Worm (Caenorhabditis elegans): ENCODE results near the gene C09G4.4.
A peak's percentile ranks its signal among the peaks of the same experiment; 100 is the strongest.

The C09G4.4 gene

DNA sequence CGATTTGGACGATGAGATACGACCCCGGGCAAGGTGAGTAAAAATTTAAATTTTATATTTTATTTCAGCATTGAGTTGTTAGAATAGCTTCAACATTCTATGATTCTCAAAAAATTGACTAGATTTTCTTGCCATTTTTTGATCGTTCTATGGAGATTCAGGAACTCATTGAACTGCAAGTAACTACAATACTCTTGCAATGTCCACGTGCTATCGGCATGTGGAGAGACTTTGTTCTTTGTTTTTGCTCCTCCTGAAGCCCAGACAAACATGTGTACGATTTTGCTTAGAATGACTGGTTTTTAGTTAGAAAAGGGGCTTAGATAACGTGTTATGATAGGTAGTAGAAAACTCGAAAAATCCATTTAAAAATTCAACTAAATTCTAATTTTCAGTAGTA lies 23.2 kb downstream of the C09G4.4 start:
- peak; percentile 5 for TF ChIP-seq tbx-2 (tag; optimal IDR thresholded peaks at IDR 0.05)
- TF ChIP-seq nhr-85 (tag) = no peak
- TF ChIP-seq nhr-19 (GFP tag; conservative IDR thresholded peaks at IDR 0.05) = peak; percentile 25; the same call in 1 of the 2 replicates
- no peak for TF ChIP-seq mdl-1 (tag; optimal IDR thresholded peaks at IDR 0.05)
- peak in 1 of 6 experiments; percentile 16 for TF ChIP-seq elt-3 (tag; optimal IDR thresholded peaks at IDR 0.05)
- TF ChIP-seq nhr-20 (tag; optimal IDR thresholded peaks at IDR 0.05) = peak; percentile 37
- peak; percentile 24 for TF ChIP-seq nhr-71 (tag; optimal IDR thresholded peaks at IDR 0.05)
- peak; percentile 10 for TF ChIP-seq nhr-47 (tag; optimal IDR thresholded peaks at IDR 0.05)
- peak in 1 of 2 experiments; percentile 1 for TF ChIP-seq lsy-2 (tag; optimal IDR thresholded peaks at IDR 0.05)
- TF ChIP-seq blmp-1 (tag; optimal IDR thresholded peaks at IDR 0.05) = no peak

DNA sequence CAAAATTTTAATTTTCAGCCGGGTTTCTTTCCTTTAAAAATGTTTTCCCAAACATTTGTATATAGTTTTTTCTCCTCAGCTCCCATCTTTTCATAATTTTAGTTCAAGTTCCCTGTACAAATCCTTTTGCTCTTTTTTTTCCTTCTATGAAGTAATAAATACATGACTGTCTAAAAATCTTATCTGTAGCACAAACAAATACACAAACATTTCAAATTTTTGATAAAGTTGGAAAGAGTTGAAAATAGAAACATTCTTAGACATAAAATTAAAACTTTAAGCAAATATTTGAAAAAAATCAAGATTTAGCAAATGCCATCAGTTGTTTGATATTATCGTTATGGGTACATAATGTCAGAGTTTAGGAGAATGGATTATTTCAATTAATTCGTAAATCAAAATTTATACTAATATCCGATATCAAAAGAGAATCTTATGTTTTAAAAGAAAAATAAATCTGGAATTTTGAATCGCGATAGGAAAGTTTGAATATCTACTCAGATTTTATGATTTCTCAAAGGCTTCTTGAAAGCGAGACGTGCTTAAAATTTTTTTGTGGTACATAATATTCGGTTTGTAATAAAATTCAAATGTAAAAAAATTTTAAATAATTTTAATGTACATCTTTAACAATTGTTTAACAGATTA lies 25.4 kb downstream of the C09G4.4 start:
- no peak for TF ChIP-seq nhr-28 (tag; optimal IDR thresholded peaks at IDR 0.05)
- no peak for TF ChIP-seq ceh-63 (GFP tag; optimal IDR thresholded peaks at IDR 0.05)
- TF ChIP-seq elt-2 (tag; optimal IDR thresholded peaks at IDR 0.05) = peak; percentile 27
- TF ChIP-seq nhr-90 (tag; optimal IDR thresholded peaks at IDR 0.05; ENCODE audit: poor library complexity) = peak; percentile 29
- peak; percentile 1 for TF ChIP-seq nhr-20 (tag; optimal IDR thresholded peaks at IDR 0.05)
- no peak for TF ChIP-seq vab-15 (tag; optimal IDR thresholded peaks at IDR 0.05)
- TF ChIP-seq lir-3 (tag; optimal IDR thresholded peaks at IDR 0.05; ENCODE audit: poor library complexity) = no peak
- no peak for TF ChIP-seq dpl-1 (GFP tag; optimal IDR thresholded peaks at IDR 0.05)
- TF ChIP-seq hlh-17 (GFP tag; optimal IDR thresholded peaks at IDR 0.05; ENCODE audit: borderline replicate concordance) = no peak

DNA sequence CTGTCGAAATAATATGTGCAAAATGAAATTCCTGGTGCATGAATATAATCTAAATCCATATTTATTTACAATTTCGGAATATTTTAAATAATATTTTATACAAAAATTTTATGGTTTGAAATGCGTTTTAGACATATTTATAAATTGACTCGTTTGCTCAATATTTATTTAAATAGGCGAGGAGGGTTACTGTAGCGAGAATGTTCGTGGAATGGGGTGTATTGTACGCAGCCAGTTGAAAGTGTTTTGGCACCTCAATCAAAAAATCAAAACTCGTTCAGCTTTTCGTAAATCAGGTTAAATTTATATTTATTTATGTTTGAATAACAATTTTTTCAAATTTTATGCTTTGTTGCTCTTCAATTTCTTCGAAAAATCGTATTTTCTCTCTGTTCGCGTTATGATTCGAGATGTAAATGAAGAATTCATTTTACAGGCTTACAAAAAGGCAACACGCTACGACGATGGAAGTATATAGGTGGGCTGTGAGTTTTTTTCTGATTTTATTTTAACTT lies 25.9 kb downstream of the C09G4.4 start, which contains the start of gene hyl-1:
Gene hyl-1, plus strand, starts transcription at position 465 of the 515 bp plus-strand sequence.
- TF ChIP-seq nhr-77 (tag; optimal IDR thresholded peaks at IDR 0.05) (no peak), hlh-4 (tag; optimal IDR thresholded peaks at IDR 0.05) (no peak), hpl-2 (GFP tag; optimal IDR thresholded peaks at IDR 0.05) (no peak)

DNA sequence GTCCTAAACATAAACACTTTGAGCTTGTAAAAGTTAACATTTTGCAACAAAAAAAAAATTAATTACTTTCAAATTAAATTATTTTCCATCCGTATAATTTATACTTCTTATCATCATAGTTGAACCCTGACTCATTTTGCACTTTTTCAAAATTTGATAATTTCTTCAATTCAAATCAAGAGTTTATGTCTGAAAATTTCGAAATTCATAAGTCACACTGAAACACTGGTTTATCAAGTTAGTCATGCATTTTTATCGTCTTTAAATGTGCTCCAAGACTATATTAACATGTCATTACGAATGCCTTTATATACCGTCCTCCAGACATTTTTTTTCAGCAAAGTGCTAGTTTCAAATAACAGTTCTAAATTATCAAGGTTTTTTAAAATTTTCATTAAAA lies 26.9 kb downstream of the C09G4.4 start:
- TF ChIP-seq elt-2 (tag; optimal IDR thresholded peaks at IDR 0.05) (peak; percentile 38), irx-1 (tag; optimal IDR thresholded peaks at IDR 0.05) (no peak)

DNA sequence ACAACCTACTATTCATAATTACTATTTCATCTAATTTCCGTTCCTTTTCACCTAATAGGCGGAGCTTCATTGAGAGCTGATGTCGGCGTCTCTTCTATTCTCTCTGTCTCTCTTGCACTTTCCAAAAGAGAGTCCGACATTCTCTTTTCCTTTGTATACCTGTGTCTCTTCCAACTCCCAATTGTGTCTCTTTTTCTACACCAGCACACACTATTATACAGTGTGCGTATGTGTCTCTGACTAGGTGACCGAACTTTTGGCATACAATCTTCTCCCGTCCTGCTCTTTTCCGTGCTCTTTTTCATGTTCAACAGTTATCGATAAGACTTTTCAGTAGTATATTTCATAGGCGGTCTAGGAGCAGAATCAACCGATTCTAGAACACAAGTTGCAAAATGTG lies 27.5 kb downstream of the C09G4.4 start:
- peak; percentile 33 for TF ChIP-seq elt-2 (tag; optimal IDR thresholded peaks at IDR 0.05)
- TF ChIP-seq lin-14 (GFP tag; optimal IDR thresholded peaks at IDR 0.05) = peak; percentile 35
- TF ChIP-seq ceh-8 (GFP tag; optimal IDR thresholded peaks at IDR 0.05) = no peak
- peak; percentile 5 for TF ChIP-seq nhr-20 (tag; optimal IDR thresholded peaks at IDR 0.05)
- TF ChIP-seq vab-15 (tag; optimal IDR thresholded peaks at IDR 0.05) = no peak

DNA sequence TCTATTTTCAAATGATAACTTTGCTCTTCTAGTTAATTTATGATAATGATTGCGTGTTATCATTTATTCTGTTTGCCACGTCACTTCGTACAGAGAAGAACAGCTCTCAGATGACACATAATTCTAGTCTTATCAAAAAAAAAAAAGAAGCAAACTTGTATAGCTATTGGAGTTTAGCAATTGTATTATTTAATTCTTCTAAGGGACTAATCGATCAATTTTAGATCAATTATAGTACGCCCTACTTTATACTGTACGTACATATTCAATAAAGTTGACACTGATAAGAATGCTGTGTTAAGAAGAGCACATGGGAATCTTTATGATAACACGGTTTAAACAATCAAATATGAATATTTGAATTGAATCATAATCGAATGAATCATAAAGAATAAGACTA lies 29.5 kb downstream of the C09G4.4 start:
- TF ChIP-seq snpc-4 (tag; optimal IDR thresholded peaks at IDR 0.05) (no peak), nhr-90 (tag; optimal IDR thresholded peaks at IDR 0.05; ENCODE audit: poor library complexity) (no peak), skn-1 (tag; optimal IDR thresholded peaks at IDR 0.05) (no peak), sox-4 (tag; optimal IDR thresholded peaks at IDR 0.05) (no peak), elt-2 (tag; optimal IDR thresholded peaks at IDR 0.05) (peak; percentile 92), nhr-85 (tag) (no peak), nhr-20 (tag; optimal IDR thresholded peaks at IDR 0.05) (peak; percentile 39), lin-15B (tag; optimal IDR thresholded peaks at IDR 0.05) (no peak), unc-130 (tag; optimal IDR thresholded peaks at IDR 0.05) (no peak)
